Worm (Caenorhabditis elegans): ENCODE measurements around the gene F53A2.11.
A peak's percentile ranks its signal among the peaks of the same experiment; 100 is the strongest.

F53A2.11 gene

DNA sequence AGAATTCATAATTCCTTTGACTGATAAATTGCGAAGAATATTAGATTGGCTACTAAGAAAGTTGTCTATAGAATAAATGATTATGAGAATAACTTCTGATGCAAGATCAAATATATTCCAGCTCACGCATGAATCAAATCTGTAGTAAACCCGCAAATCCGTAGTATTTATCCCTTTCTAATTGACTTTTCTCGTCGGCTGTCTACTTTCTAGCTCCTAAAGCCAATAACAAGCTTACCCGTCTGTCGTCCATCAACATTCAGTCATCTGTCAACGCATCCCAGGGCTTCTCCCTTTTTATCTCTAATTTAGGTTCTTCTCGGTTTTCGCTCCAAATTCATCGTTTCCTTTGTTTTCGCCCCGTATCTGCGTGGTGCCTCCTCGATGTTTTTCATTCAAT is 26.4 kb upstream of the F53A2.11 start:
- TF ChIP-seq nhr-71 (tag; optimal IDR thresholded peaks at IDR 0.05) (peak; percentile 10), C04F5.9 (tag; optimal IDR thresholded peaks at IDR 0.05) (no peak), lin-35 (GFP tag; optimal IDR thresholded peaks at IDR 0.05) (no peak), aly-2 (tag; optimal IDR thresholded peaks at IDR 0.05) (no peak), rnt-1 (tag; optimal IDR thresholded peaks at IDR 0.05) (no peak), ztf-4 (tag; optimal IDR thresholded peaks at IDR 0.05) (no peak), mab-9 (GFP tag; IDR thresholded peaks at IDR 0.05) (no peak), dsc-1 (tag; optimal IDR thresholded peaks at IDR 0.05) (peak; percentile 78), nhr-47 (tag; optimal IDR thresholded peaks at IDR 0.05) (peak; percentile 28), tlp-1 (tag; optimal IDR thresholded peaks at IDR 0.05) (no peak), nhr-77 (tag; optimal IDR thresholded peaks at IDR 0.05) (no peak), ztf-11 (tag; optimal IDR thresholded peaks at IDR 0.05) (no peak), ceh-82 (tag; optimal IDR thresholded peaks at IDR 0.05) (peak in 1 of 3 experiments; percentile 6), sox-4 (tag; optimal IDR thresholded peaks at IDR 0.05) (no peak), fkh-8 (tag; optimal IDR thresholded peaks at IDR 0.05) (peak; percentile 21), irx-1 (tag; optimal IDR thresholded peaks at IDR 0.05) (no peak), ceh-88 (GFP tag; IDR thresholded peaks at IDR 0.05) (no peak)

DNA sequence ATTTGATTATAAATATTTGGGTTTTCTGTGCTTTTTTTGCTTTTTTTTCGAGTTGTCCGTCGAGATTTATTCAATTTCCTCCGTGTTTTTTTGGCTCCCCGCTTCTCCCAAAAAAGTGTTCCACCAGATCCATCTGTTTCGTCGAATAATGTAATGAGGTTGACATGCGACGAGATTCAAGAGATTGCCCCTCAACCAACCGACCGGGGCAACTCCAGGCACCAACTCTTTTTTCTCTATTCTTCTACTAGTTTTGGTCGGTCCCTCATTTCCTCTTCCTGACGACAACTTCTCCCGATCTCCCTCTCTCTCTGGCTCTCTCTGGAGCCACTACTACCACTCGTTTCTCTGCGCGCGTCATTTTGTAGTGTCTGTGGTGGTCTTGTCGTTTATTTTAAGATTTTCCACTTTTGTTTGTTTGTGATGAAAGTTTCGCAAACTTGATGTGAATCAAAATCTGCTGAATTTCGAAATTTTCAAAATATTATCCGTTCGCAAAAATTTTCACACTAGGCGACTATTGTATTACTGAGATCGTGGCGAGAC is 25.4 kb upstream of the F53A2.11 start:
- TF ChIP-seq tlp-1 (tag; optimal IDR thresholded peaks at IDR 0.05) = no peak
- no peak for TF ChIP-seq unc-130 (tag; optimal IDR thresholded peaks at IDR 0.05)
- TF ChIP-seq ceh-88 (GFP tag; IDR thresholded peaks at IDR 0.05) = no peak
- TF ChIP-seq efl-1 (optimal IDR thresholded peaks at IDR 0.05) = peak in 1 of 2 experiments; percentile 3
- no peak for TF ChIP-seq efl-1 (GFP tag; optimal IDR thresholded peaks at IDR 0.05 in 1 of 2)
- no peak for TF ChIP-seq ceh-63 (GFP tag; optimal IDR thresholded peaks at IDR 0.05)
- TF ChIP-seq ets-5 (GFP tag; IDR thresholded peaks at IDR 0.05) = no peak
- TF ChIP-seq ceh-82 (tag; optimal IDR thresholded peaks at IDR 0.05) = peak in 2 of 3 experiments; percentile 7 to 48
- TF ChIP-seq nhr-71 (tag; optimal IDR thresholded peaks at IDR 0.05) = peak; percentile 33
- TF ChIP-seq tbx-2 (tag; optimal IDR thresholded peaks at IDR 0.05) = peak; percentile 28
- no peak for TF ChIP-seq mab-9 (GFP tag; IDR thresholded peaks at IDR 0.05)
- TF ChIP-seq hlh-17 (GFP tag; optimal IDR thresholded peaks at IDR 0.05; ENCODE audit: borderline replicate concordance) = no peak
- TF ChIP-seq egl-27 (tag; optimal IDR thresholded peaks at IDR 0.05) = no peak
- TF ChIP-seq nhr-85 (tag) = no peak
- TF ChIP-seq jun-1 (tag; optimal IDR thresholded peaks at IDR 0.05) = no peak
- TF ChIP-seq lin-39 (tag; optimal IDR thresholded peaks at IDR 0.05) = no peak
- TF ChIP-seq ces-1 (GFP tag; optimal IDR thresholded peaks at IDR 0.05) = no peak
- TF ChIP-seq C16A3.4 (tag; optimal IDR thresholded peaks at IDR 0.05) = no peak
- TF ChIP-seq hlh-4 (tag; optimal IDR thresholded peaks at IDR 0.05) = no peak
- TF ChIP-seq elt-2 (tag; optimal IDR thresholded peaks at IDR 0.05) = no peak
- no peak for TF ChIP-seq blmp-1 (tag; optimal IDR thresholded peaks at IDR 0.05)
- no peak for TF ChIP-seq nhr-20 (tag; optimal IDR thresholded peaks at IDR 0.05)
- peak in 1 of 2 experiments; percentile 18 for TF ChIP-seq lsy-2 (tag; optimal IDR thresholded peaks at IDR 0.05)
- TF ChIP-seq fkh-8 (tag; optimal IDR thresholded peaks at IDR 0.05) = peak; percentile 9
- TF ChIP-seq sup-37 (GFP tag; optimal IDR thresholded peaks at IDR 0.05) = no peak
- no peak for TF ChIP-seq nhr-84 (tag; optimal IDR thresholded peaks at IDR 0.05)
- TF ChIP-seq pax-3 (tag; optimal IDR thresholded peaks at IDR 0.05) = no peak
- TF ChIP-seq alr-1 (tag; optimal IDR thresholded peaks at IDR 0.05; ENCODE audit: borderline replicate concordance) = no peak
- TF ChIP-seq sox-4 (tag; optimal IDR thresholded peaks at IDR 0.05) = no peak
- TF ChIP-seq unc-86 (tag; optimal IDR thresholded peaks at IDR 0.05) = no peak
- no peak for TF ChIP-seq dpl-1 (GFP tag; optimal IDR thresholded peaks at IDR 0.05)
- peak; percentile 1 for TF ChIP-seq fkh-4 (tag; optimal IDR thresholded peaks at IDR 0.05; ENCODE audit: borderline replicate concordance)
- TF ChIP-seq pqm-1 (tag; optimal IDR thresholded peaks at IDR 0.05) = no peak
- no peak for TF ChIP-seq Y116A8C.19 (tag; optimal IDR thresholded peaks at IDR 0.05; ENCODE audit: borderline replicate concordance)
- TF ChIP-seq fos-1 (tag; optimal IDR thresholded peaks at IDR 0.05) = no peak
- no peak for TF ChIP-seq unc-62 (GFP tag; optimal IDR thresholded peaks at IDR 0.05)
- TF ChIP-seq lin-13 (GFP tag; optimal IDR thresholded peaks at IDR 0.05) = no peak
- TF ChIP-seq nhr-90 (tag; optimal IDR thresholded peaks at IDR 0.05; ENCODE audit: poor library complexity) = no peak
- TF ChIP-seq nhr-12 (tag; optimal IDR thresholded peaks at IDR 0.05) = no peak
- TF ChIP-seq lin-35 (GFP tag; optimal IDR thresholded peaks at IDR 0.05) = no peak
- TF ChIP-seq elt-3 (tag; optimal IDR thresholded peaks at IDR 0.05) = no peak

All from whole organism, L1 larva.